Worm (Caenorhabditis elegans) whole organism, mixed stage, embryonic: Measurements from ENCODE around the gene fbxb-85.

ENCODE experiments used
- blmp-1 ChIP-seq: fragments of 150-350 bp; optimal IDR thresholded peaks from 2 replicates; lab custom pipeline; 2014; ENCODE audit warnings: missing biosample characterization, missing genetic modification characterization
- elt-1 ChIP-seq: sonication (generic microtip); optimal IDR thresholded peaks from 2 replicates; lab custom pipeline; 2017; ENCODE audit warnings: missing genetic modification characterization, mild to moderate bottlenecking, missing compliant biosample characterization, antibody characterized with exemption, moderate library complexity, borderline replicate concordance; ENCODE audit not compliant: insufficient read depth
- hlh-1 ChIP-seq: fragments of 150-350 bp; optimal IDR thresholded peaks from 2 replicates; lab custom pipeline; 2014; ENCODE audit warnings: missing biosample characterization, missing genetic modification reagents, missing genetic modification characterization
- lin-32 ChIP-seq: fragments of 200-800 bp; sonication (Bioruptor generic); optimal IDR thresholded peaks from 2 replicates; lab custom pipeline; 2018; ENCODE audit warnings: mild to moderate bottlenecking, missing genetic modification characterization, missing compliant biosample characterization
- lsy-2 ChIP-seq: fragments of 150-350 bp; optimal IDR thresholded peaks from 2 replicates; lab custom pipeline; 2014; ENCODE audit warnings: missing biosample characterization, missing genetic modification characterization
- nhr-2 ChIP-seq: fragments of 150-350 bp; optimal IDR thresholded peaks from 2 replicates; lab custom pipeline; 2014; ENCODE audit warnings: missing biosample characterization, missing genetic modification characterization
- nhr-28 ChIP-seq: fragments of 150-350 bp; optimal IDR thresholded peaks from 2 replicates; lab custom pipeline; 2014; ENCODE audit warnings: missing biosample characterization, missing genetic modification characterization
- nhr-76 ChIP-seq: sonication (generic microtip); optimal IDR thresholded peaks from 2 replicates; lab custom pipeline; 2017; ENCODE audit warnings: missing biosample characterization, missing genetic modification characterization
- snpc-4 ChIP-seq: fragments of 150-350 bp; optimal IDR thresholded peaks from 2 replicates; lab custom pipeline; 2014; ENCODE audit warnings: missing biosample characterization, missing genetic modification characterization
- tbx-8 ChIP-seq: fragments of 200-800 bp; sonication (Bioruptor generic); optimal IDR thresholded peaks from 2 replicates; lab custom pipeline; 2018; ENCODE audit warnings: mild to moderate bottlenecking, missing genetic modification characterization, moderate library complexity, missing compliant biosample characterization
- unc-62 ChIP-seq: fragments of 150-350 bp; optimal IDR thresholded peaks from 2 replicates; lab custom pipeline; 2014; ENCODE audit warnings: missing biosample characterization, missing genetic modification reagents, missing genetic modification characterization
- ztf-11 ChIP-seq: fragments of 150-350 bp; optimal IDR thresholded peaks from 2 replicates; lab custom pipeline; 2014; ENCODE audit warnings: missing biosample characterization, missing genetic modification characterization

ce11 chrIII:10810483-10810836 lies 38.3 kb downstream of the fbxb-85 start:
- TF ChIP-seq nhr-28 (tag; lab: Kevin White, UChicago), result no peak
- no peak for TF ChIP-seq nhr-76 (tag; lab: Kevin White, UChicago)
- no peak for TF ChIP-seq lin-32 (GFP tag; lab: Kevin White, UChicago)
- no peak for TF ChIP-seq ztf-11 (tag; lab: Kevin White, UChicago)
- TF ChIP-seq blmp-1 (tag; lab: Kevin White, UChicago), result no peak
- no peak for TF ChIP-seq tbx-8
- TF ChIP-seq snpc-4 (tag; lab: Kevin White, UChicago), result no peak
- no peak for TF ChIP-seq elt-1 (tag; lab: Kevin White, UChicago)
- TF ChIP-seq hlh-1 (tag; lab: Kevin White, UChicago), result no peak
- no peak for TF ChIP-seq unc-62
- no peak for TF ChIP-seq nhr-2 (tag; lab: Kevin White, UChicago)
- TF ChIP-seq lsy-2 (tag; lab: Kevin White, UChicago), result no peak
